Fruit fly (Drosophila melanogaster) whole organism, embryonic: ENCODE measurements around the gene chrb.

Experiments
- Bdp1 ChIP-seq: fragments of 200-800 bp; sonication (Bioruptor generic); optimal IDR thresholded peaks from 3 replicates; lab custom pipeline; 2016; ENCODE audit warnings: missing biosample characterization, missing genetic modification characterization
- Bteb2 ChIP-seq: fragments of 200-800 bp; sonication (Bioruptor generic); optimal IDR thresholded peaks from 2 replicates; lab custom pipeline; 2016; ENCODE audit warnings: missing biosample characterization, missing genetic modification characterization
- CG10274 ChIP-seq: fragments of 200-800 bp; sonication (Bioruptor generic); optimal IDR thresholded peaks from 3 replicates; lab custom pipeline; 2017; ENCODE audit warnings: missing biosample characterization, mild to moderate bottlenecking, missing genetic modification characterization
- CG12071 ChIP-seq: fragments of 200-800 bp; sonication (Bioruptor generic); optimal IDR thresholded peaks from 3 replicates; lab custom pipeline; 2018; ENCODE audit warnings: missing biosample characterization, mild to moderate bottlenecking, missing genetic modification characterization
- CG1233 ChIP-seq: fragments of 200-800 bp; sonication (Bioruptor generic); optimal IDR thresholded peaks from 4 replicates; lab custom pipeline; 2018; ENCODE audit warnings: missing biosample characterization, mild to moderate bottlenecking, missing genetic modification characterization
- CG14014 ChIP-seq: fragments of 200-800 bp; sonication (Bioruptor generic); IDR thresholded peaks from 2 replicates; pipeline ENCODE4 v1.3.6; 2022; ENCODE audit warnings: missing biosample characterization, missing genetic modification characterization
- CG14860 ChIP-seq: fragments of 200-800 bp; sonication (Bioruptor generic); IDR thresholded peaks from 3 replicates; pipeline ENCODE4 v1.3.6; 2022; ENCODE audit warnings: missing biosample characterization, missing genetic modification characterization; ENCODE audit not compliant: partially characterized antibody
- CG1647 ChIP-seq: fragments of 200-800 bp; sonication (Bioruptor generic); optimal IDR thresholded peaks from 3 replicates; lab custom pipeline; 2016; ENCODE audit warnings: missing biosample characterization, missing genetic modification characterization
- CG16779 ChIP-seq: fragments of 200-800 bp; sonication (Bioruptor generic); IDR thresholded peaks from 2 replicates; pipeline ENCODE4 v1.3.6; 2022; ENCODE audit warnings: missing biosample characterization, missing genetic modification characterization
- CG18476 ChIP-seq: fragments of 200-800 bp; sonication (Bioruptor generic); optimal IDR thresholded peaks from 2 replicates; lab custom pipeline; 2016; ENCODE audit warnings: missing biosample characterization, mild to moderate bottlenecking, missing genetic modification characterization
- CG2129 ChIP-seq: fragments of 200-800 bp; sonication (Bioruptor generic); IDR thresholded peaks from 2 replicates; pipeline ENCODE4 v1.3.6; 2022; ENCODE audit warnings: missing biosample characterization, missing genetic modification characterization; ENCODE audit not compliant: partially characterized antibody
- CG2199 ChIP-seq: fragments of 200-800 bp; sonication (Bioruptor generic); IDR thresholded peaks from 3 replicates; pipeline ENCODE4 v1.3.6; 2022; ENCODE audit warnings: missing biosample characterization, missing genetic modification characterization
- CG2202 ChIP-seq: fragments of 200-800 bp; sonication (Bioruptor generic); optimal IDR thresholded peaks from 2 replicates; lab custom pipeline; 2018; ENCODE audit warnings: missing biosample characterization, mild to moderate bottlenecking, missing genetic modification characterization
- CG30403 ChIP-seq: fragments of 200-800 bp; sonication (Bioruptor generic); optimal IDR thresholded peaks from 3 replicates; lab custom pipeline; 2016; ENCODE audit warnings: missing biosample characterization, missing genetic modification characterization
- CG3065 ChIP-seq: fragments of 200-800 bp; sonication (Bioruptor generic); optimal IDR thresholded peaks from 2 replicates; lab custom pipeline; 2016; ENCODE audit warnings: missing biosample characterization, missing genetic modification characterization
- CG31224 ChIP-seq: fragments of 200-800 bp; sonication (Bioruptor generic); IDR thresholded peaks from 2 replicates; pipeline ENCODE4 v1.3.6; 2022; ENCODE audit warnings: missing biosample characterization, missing genetic modification characterization
- CG43689 ChIP-seq: fragments of 200-800 bp; sonication (Bioruptor generic); IDR thresholded peaks from 2 replicates; pipeline ENCODE4 v1.3.6; 2022; ENCODE audit warnings: missing biosample characterization, missing genetic modification characterization
- CG6175 ChIP-seq: fragments of 200-800 bp; sonication (Bioruptor generic); IDR thresholded peaks from 3 replicates; pipeline ENCODE4 v1.3.6; 2022; ENCODE audit warnings: missing biosample characterization, missing genetic modification characterization
- CG6272 ChIP-seq: fragments of 200-800 bp; sonication (Bioruptor generic); IDR thresholded peaks from 2 replicates; pipeline ENCODE4 v1.3.6; 2022; ENCODE audit warnings: missing biosample characterization, missing genetic modification characterization
- CG6654 ChIP-seq: fragments of 200-800 bp; sonication (Bioruptor generic); optimal IDR thresholded peaks from 2 replicates; lab custom pipeline; 2017; ENCODE audit warnings: missing biosample characterization, mild to moderate bottlenecking, missing genetic modification characterization
- CG8281 ChIP-seq: fragments of 200-800 bp; sonication (Bioruptor generic); optimal IDR thresholded peaks from 2 replicates; lab custom pipeline; 2018; ENCODE audit warnings: missing biosample characterization, mild to moderate bottlenecking, missing genetic modification characterization, moderate library complexity
- CG8478 ChIP-seq: fragments of >200 bp; optimal IDR thresholded peaks from 2 replicates; lab custom pipeline; 2018
- CG9215 ChIP-seq: fragments of 200-800 bp; sonication (Bioruptor generic); IDR thresholded peaks from 2 replicates; pipeline ENCODE4 v1.3.6; 2022; ENCODE audit warnings: missing biosample characterization, missing genetic modification characterization
- Dip3 ChIP-seq: fragments of 200-800 bp; sonication (Bioruptor generic); optimal IDR thresholded peaks from 3 replicates; lab custom pipeline; 2016; ENCODE audit warnings: missing biosample characterization, missing genetic modification characterization
- Doc3 ChIP-seq: fragments of 200-800 bp; sonication (Bioruptor generic); IDR thresholded peaks from 3 replicates; pipeline ENCODE4 v1.3.6; 2022; ENCODE audit warnings: missing biosample characterization, missing genetic modification characterization; ENCODE audit not compliant: partially characterized antibody
- Fer3 ChIP-seq: fragments of 200-800 bp; sonication (Bioruptor generic); optimal IDR thresholded peaks from 2 replicates; lab custom pipeline; 2018; ENCODE audit warnings: missing biosample characterization, mild to moderate bottlenecking, missing genetic modification characterization, moderate library complexity
- Hey ChIP-seq: fragments of 200-800 bp; sonication (Bioruptor generic); optimal IDR thresholded peaks from 3 replicates; lab custom pipeline; 2018; ENCODE audit warnings: missing biosample characterization, mild to moderate bottlenecking, missing genetic modification characterization
- Kr ChIP-seq: fragments of 200-800 bp; sonication (Bioruptor generic); optimal IDR thresholded peaks from 2 replicates; lab custom pipeline; 2017; ENCODE audit warnings: missing biosample characterization, mild to moderate bottlenecking, missing genetic modification characterization
- NC2α ChIP-seq: fragments of 200-800 bp; sonication (Bioruptor generic); optimal IDR thresholded peaks from 2 replicates; lab custom pipeline; 2016; ENCODE audit warnings: missing biosample characterization, missing genetic modification characterization
- Sry-δ ChIP-seq: fragments of 200-800 bp; sonication (Bioruptor generic); optimal IDR thresholded peaks from 2 replicates; lab custom pipeline; 2016; ENCODE audit warnings: missing biosample characterization, missing genetic modification characterization
- Usf ChIP-seq: fragments of 200-800 bp; sonication (Bioruptor generic); optimal IDR thresholded peaks from 2 replicates; lab custom pipeline; 2017; ENCODE audit warnings: missing genotype, missing biosample characterization, missing genetic modification characterization
- ab ChIP-seq: fragments of 200-800 bp; sonication (Bioruptor generic); optimal IDR thresholded peaks from 2 replicates; lab custom pipeline; 2016; ENCODE audit warnings: missing biosample characterization, missing genetic modification characterization
- ac ChIP-seq: fragments of 200-800 bp; sonication (Bioruptor generic); optimal IDR thresholded peaks from 3 replicates; lab custom pipeline; 2017; ENCODE audit warnings: missing biosample characterization, mild to moderate bottlenecking, missing genetic modification characterization
- ase ChIP-seq: fragments of 200-800 bp; sonication (Bioruptor generic); IDR thresholded peaks from 3 replicates; pipeline ENCODE4 v1.3.6; 2022; ENCODE audit warnings: missing biosample characterization, missing genetic modification characterization
- btn ChIP-seq: fragments of 200-800 bp; sonication (Bioruptor generic); optimal IDR thresholded peaks from 2 replicates; lab custom pipeline; 2016; ENCODE audit warnings: missing biosample characterization, missing genetic modification characterization
- cas ChIP-seq: fragments of 200-800 bp; sonication (Bioruptor generic); IDR thresholded peaks from 2 replicates; pipeline ENCODE4 v1.3.6; 2022; ENCODE audit warnings: missing biosample characterization, missing genetic modification characterization
- cg ChIP-seq: fragments of 200-800 bp; sonication (Bioruptor generic); optimal IDR thresholded peaks from 3 replicates; lab custom pipeline; 2019; ENCODE audit warnings: missing biosample characterization, mild to moderate bottlenecking, missing genetic modification characterization, moderate library complexity
- dati ChIP-seq: fragments of 200-800 bp; sonication (Bioruptor generic); IDR thresholded peaks from 2 replicates; pipeline ENCODE4 v1.3.6; 2022; ENCODE audit warnings: missing biosample characterization, missing genetic modification characterization
- eve ChIP-seq, 2 experiments: fragments of >200 bp; optimal IDR thresholded peaks; 2 replicates each; lab custom pipeline; 2017; ENCODE audit warnings: missing biosample characterization in 2 of 2, missing genetic modification characterization in 2 of 2
- fd102C ChIP-seq: fragments of 200-800 bp; sonication (Bioruptor generic); optimal IDR thresholded peaks from 2 replicates; lab custom pipeline; 2018; ENCODE audit warnings: missing biosample characterization, mild to moderate bottlenecking, missing genetic modification characterization, moderate library complexity
- fru ChIP-seq: fragments of >200 bp; optimal IDR thresholded peaks from 2 replicates; lab custom pipeline; 2017
- gro ChIP-seq: fragments of 200-800 bp; sonication (Bioruptor generic); optimal IDR thresholded peaks from 2 replicates; lab custom pipeline; 2016; ENCODE audit warnings: missing biosample characterization, missing genetic modification characterization
- ken ChIP-seq: fragments of 200-800 bp; sonication (Bioruptor generic); IDR thresholded peaks from 3 replicates; pipeline ENCODE4 v1.3.6; 2022; ENCODE audit warnings: missing biosample characterization, missing genetic modification characterization
- klu ChIP-seq: fragments of 200-800 bp; sonication (Bioruptor generic); IDR thresholded peaks from 2 replicates; pipeline ENCODE4 v1.3.6; 2022; ENCODE audit warnings: missing biosample characterization, missing genetic modification characterization
- nau ChIP-seq: fragments of 200-800 bp; sonication (Bioruptor generic); optimal IDR thresholded peaks from 3 replicates; lab custom pipeline; 2017; ENCODE audit warnings: missing biosample characterization, mild to moderate bottlenecking, missing genetic modification characterization, missing genetic modification reagents
- peb ChIP-seq: fragments of 200-800 bp; sonication (Bioruptor generic); IDR thresholded peaks from 2 replicates; pipeline ENCODE4 v1.3.6; 2022; ENCODE audit warnings: missing biosample characterization, missing genetic modification characterization
- pho ChIP-seq: fragments of 200-800 bp; sonication (Bioruptor generic); optimal IDR thresholded peaks from 2 replicates; lab custom pipeline; 2016; ENCODE audit warnings: missing biosample characterization, missing genetic modification characterization
- sc ChIP-seq, 3 experiments: fragments of >200 bp in 2 of 3; fragments of 200-800 bp in 1 of 3; sonication (Bioruptor generic) in 1 of 3; optimal IDR thresholded peaks; 2 replicates in 2 of 3; 3 replicates in 1 of 3; lab custom pipeline; 2017; ENCODE audit warnings: mild to moderate bottlenecking in 1 of 3, missing biosample characterization in 1 of 3, missing genetic modification characterization in 1 of 3, missing genetic modification reagents in 1 of 3
- schlank ChIP-seq: fragments of 200-800 bp; sonication (Bioruptor generic); optimal IDR thresholded peaks from 2 replicates; lab custom pipeline; 2018; ENCODE audit warnings: missing biosample characterization, mild to moderate bottlenecking, missing genetic modification characterization
- slou ChIP-seq: fragments of 200-800 bp; sonication (Bioruptor generic); optimal IDR thresholded peaks from 3 replicates; lab custom pipeline; 2016; ENCODE audit warnings: missing biosample characterization, missing genetic modification characterization
- stc ChIP-seq: fragments of 200-800 bp; sonication (Bioruptor generic); IDR thresholded peaks from 2 replicates; pipeline ENCODE4 v1.3.6; 2022; ENCODE audit warnings: missing biosample characterization, missing genetic modification characterization
- tll ChIP-seq, 2 experiments: fragments of 200-800 bp in 1 of 2; fragments of >200 bp in 1 of 2; sonication (Bioruptor generic) in 1 of 2; optimal IDR thresholded peaks; 2 replicates each; lab custom pipeline; 2017 to 2019; ENCODE audit warnings: missing biosample characterization in 2 of 2, missing genetic modification characterization in 2 of 2, mild to moderate bottlenecking in 1 of 2, moderate library complexity in 1 of 2
- twi ChIP-seq: fragments of 200-800 bp; optimal IDR thresholded peaks from 2 replicates; lab custom pipeline; 2019; ENCODE audit warnings: missing biosample characterization, mild to moderate bottlenecking, missing genetic modification characterization, moderate library complexity

The chrb gene

dm6 chr3L:11483135-11483534 lies 4.2 kb upstream of the chrb start (continued):
- no peak for TF ChIP-seq ab
- TF ChIP-seq Usf (GFP tag; lab: Kevin White, UChicago): peak; percentile 18
- peak; percentile 10 for TF ChIP-seq Sry-δ (GFP tag; lab: Kevin White, UChicago)
- TF ChIP-seq Dip3 (GFP tag; lab: Kevin White, UChicago): no peak
- peak; percentile 19 for TF ChIP-seq CG1233 (GFP tag; lab: Kevin White, UChicago)
- TF ChIP-seq twi: no peak
- no peak for TF ChIP-seq ken (GFP tag; lab: Robert Waterston, UW)
- TF ChIP-seq ase (GFP tag; lab: Robert Waterston, UW): no peak
- no peak for TF ChIP-seq Kr (GFP tag; lab: Kevin White, UChicago)
- TF ChIP-seq gro (GFP tag; lab: Kevin White, UChicago): peak; percentile 5
- TF ChIP-seq sc (optimal IDR thresholded peaks at IDR 0.05; lab: Kevin White, UChicago): no peak
- no peak for TF ChIP-seq sc (GFP tag; optimal IDR thresholded peaks at IDR 0.05; lab: Kevin White, UChicago)
- no peak for TF ChIP-seq CG43689 (GFP tag; lab: Robert Waterston, UW)
- no peak for TF ChIP-seq klu (GFP tag; lab: Robert Waterston, UW)
- TF ChIP-seq eve (GFP tag; optimal IDR thresholded peaks at IDR 0.05; lab: Kevin White, UChicago): peak in 1 of 2 experiments; percentile 67
- no peak for TF ChIP-seq schlank
- no peak for TF ChIP-seq CG12071 (GFP tag; lab: Kevin White, UChicago)
- no peak for TF ChIP-seq NC2α (GFP tag; lab: Kevin White, UChicago)
- TF ChIP-seq CG3065: no peak
- TF ChIP-seq tll (GFP tag; optimal IDR thresholded peaks at IDR 0.05; lab: Kevin White, UChicago): no peak
- TF ChIP-seq btn: peak; percentile 29
- TF ChIP-seq dati: no peak
- TF ChIP-seq CG2129 (GFP tag; lab: Robert Waterston, UW): no peak
- no peak for TF ChIP-seq Hey
- TF ChIP-seq CG6272 (GFP tag; lab: Robert Waterston, UW): no peak
- no peak for TF ChIP-seq Bteb2 (GFP tag; lab: Kevin White, UChicago)
- no peak; the same call in 2 of the 3 replicates for TF ChIP-seq CG14860
- TF ChIP-seq CG6175 (GFP tag; lab: Robert Waterston, UW): no peak
- TF ChIP-seq Bdp1: no peak
- no peak for TF ChIP-seq CG31224 (GFP tag; lab: Robert Waterston, UW)
- no peak for TF ChIP-seq CG1647 (GFP tag; lab: Kevin White, UChicago)
- peak; percentile 57 for TF ChIP-seq CG30403 (GFP tag; lab: Kevin White, UChicago)
- no peak for TF ChIP-seq CG8478 (lab: Kevin White, UChicago)
- no peak for TF ChIP-seq CG2199 (GFP tag; lab: Robert Waterston, UW)
- no peak for TF ChIP-seq CG2202
- TF ChIP-seq fd102C (GFP tag; lab: Kevin White, UChicago): no peak
- no peak for TF ChIP-seq pho (GFP tag; lab: Kevin White, UChicago)
- no peak for TF ChIP-seq CG18476 (GFP tag; lab: Kevin White, UChicago)
- no peak for TF ChIP-seq fru (lab: Kevin White, UChicago)
- peak; percentile 37 for TF ChIP-seq nau
- peak; percentile 2 for TF ChIP-seq Fer3 (tag; lab: Kevin White, UChicago)
- TF ChIP-seq CG6654: no peak
- 0 out of 2 replicates have a peak, but pooled peaks have one; percentile 6 for TF ChIP-seq CG9215 (GFP tag; lab: Robert Waterston, UW)
- no peak for TF ChIP-seq CG14014 (GFP tag; lab: Robert Waterston, UW)
- TF ChIP-seq stc (GFP tag; lab: Robert Waterston, UW): no peak; the same call in 1 of the 2 replicates
- no peak for TF ChIP-seq cas (GFP tag; lab: Robert Waterston, UW)
- TF ChIP-seq Doc3 (GFP tag; lab: Robert Waterston, UW): no peak
- no peak for TF ChIP-seq cg (GFP tag; lab: Kevin White, UChicago)
- no peak for TF ChIP-seq CG10274 (GFP tag; lab: Kevin White, UChicago)
- no peak for TF ChIP-seq CG8281 (tag; lab: Kevin White, UChicago)
- TF ChIP-seq CG16779 (GFP tag; lab: Robert Waterston, UW): no peak
- no peak for TF ChIP-seq slou (GFP tag; lab: Kevin White, UChicago)
- no peak for TF ChIP-seq ac
- TF ChIP-seq peb: no peak
